Worm (Caenorhabditis elegans) whole organism, L1 larva: ENCODE data around the gene ZK1098.12.

Source experiments
- C34B4.2 ChIP-seq: sonication (generic microtip); optimal IDR thresholded peaks from 2 replicates; lab custom pipeline; 2017; ENCODE audit warnings: mild to moderate bottlenecking, missing genetic modification characterization, missing compliant biosample characterization
- aha-1 ChIP-seq: fragments of 150-350 bp; optimal IDR thresholded peaks from 2 replicates; lab custom pipeline; 2014; ENCODE audit warnings: missing biosample characterization, missing genetic modification characterization
- blmp-1 ChIP-seq: fragments of 150-350 bp; optimal IDR thresholded peaks from 2 replicates; lab custom pipeline; 2014; ENCODE audit warnings: missing biosample characterization, missing genetic modification characterization
- ceh-8 ChIP-seq: fragments of 200-800 bp; sonication (Bioruptor generic); optimal IDR thresholded peaks from 2 replicates; lab custom pipeline; 2018; ENCODE audit warnings: mild to moderate bottlenecking, missing genetic modification characterization, moderate library complexity, missing compliant biosample characterization
- ceh-82 ChIP-seq, 3 experiments: fragments of 150-350 bp in 1 of 3; sonication (generic microtip) in 2 of 3; optimal IDR thresholded peaks; 2 replicates each; lab custom pipeline; 2014 to 2017; ENCODE audit warnings: missing biosample characterization in 3 of 3, missing genetic modification characterization in 3 of 3
- dpl-1 ChIP-seq, 3 experiments: fragments of 150-350 bp in 2 of 3; sonication (generic microtip) in 1 of 3; optimal IDR thresholded peaks; 2 replicates each; lab custom pipeline; 2014 to 2017; ENCODE audit warnings: missing biosample characterization in 3 of 3, missing genetic modification characterization in 3 of 3, missing genetic modification reagents in 3 of 3
- efl-1 ChIP-seq, 4 experiments: fragments of 150-350 bp; optimal IDR thresholded peaks in 3 of 4; peaks in 1 of 4; 1 replicate in 1 of 4; 2 replicates in 3 of 4; lab custom pipeline; 2014; ENCODE audit warnings: missing biosample characterization in 2 of 4, missing genetic modification characterization in 2 of 4, missing genetic modification reagents in 2 of 4
- egl-27 ChIP-seq, 2 experiments: fragments of 150-350 bp in 1 of 2; sonication (generic microtip); optimal IDR thresholded peaks; 3 replicates each; lab custom pipeline; 2017 to 2018; ENCODE audit warnings: missing biosample characterization in 2 of 2, missing genetic modification characterization in 2 of 2, missing genetic modification reagents in 2 of 2
- elt-2 ChIP-seq: sonication (generic microtip); optimal IDR thresholded peaks from 2 replicates; lab custom pipeline; 2016; ENCODE audit warnings: missing genetic modification characterization, mild to moderate bottlenecking, inconsistent platforms, missing compliant biosample characterization, missing genetic modification reagents
- elt-3 ChIP-seq, 6 experiments: fragments of 150-350 bp in 1 of 6; sonication (generic microtip); optimal IDR thresholded peaks; 2 replicates each; lab custom pipeline; 2017 to 2018; ENCODE audit warnings: missing biosample characterization in 6 of 6, missing genetic modification characterization in 6 of 6, inconsistent platforms in 1 of 6
- hlh-4 ChIP-seq: sonication (generic microtip); optimal IDR thresholded peaks from 2 replicates; lab custom pipeline; 2016; ENCODE audit warnings: mild to moderate bottlenecking, missing genetic modification characterization, missing compliant biosample characterization
- hpl-2 ChIP-seq: fragments of 150-350 bp; optimal IDR thresholded peaks from 2 replicates; lab custom pipeline; 2014; ENCODE audit warnings: missing biosample characterization, missing genetic modification reagents, missing genetic modification characterization
- isw-1 ChIP-seq: fragments of 200-800 bp; sonication (Bioruptor generic); IDR thresholded peaks from 2 replicates; pipeline ENCODE4 v1.3.6; 2022; ENCODE audit warnings: missing genetic modification characterization, missing compliant biosample characterization
- jun-1 ChIP-seq: fragments of 150-350 bp; optimal IDR thresholded peaks from 2 replicates; lab custom pipeline; 2014; ENCODE audit warnings: missing biosample characterization, missing genetic modification reagents, missing genetic modification characterization
- lin-13 ChIP-seq: fragments of 150-350 bp; optimal IDR thresholded peaks from 2 replicates; lab custom pipeline; 2014; ENCODE audit warnings: missing biosample characterization, missing genetic modification reagents, missing genetic modification characterization
- lin-14 ChIP-seq: fragments of 200-800 bp; sonication (Bioruptor generic); optimal IDR thresholded peaks from 2 replicates; lab custom pipeline; 2018; ENCODE audit warnings: mild to moderate bottlenecking, missing genetic modification characterization, moderate library complexity, missing compliant biosample characterization
- lin-35 ChIP-seq, 2 experiments: fragments of 150-350 bp; optimal IDR thresholded peaks; 2 replicates each; lab custom pipeline; 2014; ENCODE audit warnings: missing biosample characterization in 2 of 2, missing genetic modification characterization in 2 of 2, missing genetic modification reagents in 2 of 2
- lin-39 ChIP-seq: fragments of 150-350 bp; optimal IDR thresholded peaks from 2 replicates; lab custom pipeline; 2014; ENCODE audit warnings: missing biosample characterization, missing genetic modification reagents, missing genetic modification characterization
- lir-3 ChIP-seq: sonication (generic microtip); optimal IDR thresholded peaks from 2 replicates; lab custom pipeline; 2016; ENCODE audit warnings: mild to moderate bottlenecking, missing genetic modification characterization, moderate library complexity, missing compliant biosample characterization; ENCODE audit not compliant: poor library complexity
- lsy-2 ChIP-seq, 2 experiments: fragments of 150-350 bp; optimal IDR thresholded peaks; 2 replicates each; lab custom pipeline; 2014; ENCODE audit warnings: missing biosample characterization in 2 of 2, missing genetic modification characterization in 2 of 2
- mdl-1 ChIP-seq, 2 experiments: fragments of 150-350 bp; optimal IDR thresholded peaks; 2 replicates each; lab custom pipeline; 2014 to 2017; ENCODE audit warnings: missing biosample characterization in 2 of 2, missing genetic modification characterization in 2 of 2, inconsistent platforms in 1 of 2
- mef-2 ChIP-seq: fragments of 150-350 bp; optimal IDR thresholded peaks from 2 replicates; lab custom pipeline; 2014; ENCODE audit warnings: missing biosample characterization, missing genetic modification characterization
- mep-1 ChIP-seq: fragments of 150-350 bp; optimal IDR thresholded peaks from 2 replicates; lab custom pipeline; 2014; ENCODE audit warnings: missing biosample characterization, missing genetic modification characterization
- nhr-19 ChIP-seq: fragments of 200-800 bp; sonication (Bioruptor generic); conservative IDR thresholded peaks from 2 replicates; pipeline ENCODE4 v1.3.6; 2022; ENCODE audit warnings: missing genetic modification characterization, missing compliant biosample characterization
- nhr-20 ChIP-seq: sonication (generic microtip); optimal IDR thresholded peaks from 2 replicates; lab custom pipeline; 2016; ENCODE audit warnings: mild to moderate bottlenecking, missing genetic modification characterization, missing compliant biosample characterization
- nhr-237 ChIP-seq: fragments of 150-350 bp; optimal IDR thresholded peaks from 2 replicates; lab custom pipeline; 2014; ENCODE audit warnings: missing biosample characterization, missing genetic modification characterization
- nhr-47 ChIP-seq: sonication (generic microtip); optimal IDR thresholded peaks from 2 replicates; lab custom pipeline; 2016; ENCODE audit warnings: mild to moderate bottlenecking, missing genetic modification characterization, moderate library complexity, missing compliant biosample characterization
- nhr-71 ChIP-seq: sonication (generic microtip); optimal IDR thresholded peaks from 2 replicates; lab custom pipeline; 2016; ENCODE audit warnings: mild to moderate bottlenecking, missing genetic modification characterization, moderate library complexity, missing compliant biosample characterization
- nhr-76 ChIP-seq: sonication (generic microtip); optimal IDR thresholded peaks from 2 replicates; lab custom pipeline; 2017; ENCODE audit warnings: missing biosample characterization, missing genetic modification characterization
- nhr-85 ChIP-seq: sonication (generic microtip); peaks from one replicate; lab custom pipeline; 2016; ENCODE audit warnings: missing genetic modification characterization, inconsistent platforms, missing compliant biosample characterization
- nhr-90 ChIP-seq: sonication (generic microtip); optimal IDR thresholded peaks from 2 replicates; lab custom pipeline; 2016; ENCODE audit warnings: mild to moderate bottlenecking, missing genetic modification characterization, missing compliant biosample characterization; ENCODE audit not compliant: poor library complexity
- pag-3 ChIP-seq: sonication (generic microtip); optimal IDR thresholded peaks from 2 replicates; lab custom pipeline; 2017; ENCODE audit warnings: missing genetic modification characterization, mild to moderate bottlenecking, missing compliant biosample characterization, antibody characterized with exemption, borderline replicate concordance; ENCODE audit not compliant: insufficient read depth
- skn-1 ChIP-seq: fragments of 150-350 bp; optimal IDR thresholded peaks from 2 replicates; lab custom pipeline; 2014; ENCODE audit warnings: missing biosample characterization, missing genetic modification characterization
- snu-23 ChIP-seq: sonication (generic microtip); optimal IDR thresholded peaks from 2 replicates; lab custom pipeline; 2016; ENCODE audit warnings: missing genetic modification characterization, missing compliant biosample characterization
- sptf-1 ChIP-seq: fragments of 150-350 bp; optimal IDR thresholded peaks from 2 replicates; lab custom pipeline; 2014; ENCODE audit warnings: missing biosample characterization, missing genetic modification characterization
- tbx-2 ChIP-seq: sonication (generic microtip); optimal IDR thresholded peaks from 2 replicates; lab custom pipeline; 2016; ENCODE audit warnings: missing genetic modification characterization, missing compliant biosample characterization
- tlp-1 ChIP-seq: fragments of 150-350 bp; optimal IDR thresholded peaks from 2 replicates; lab custom pipeline; 2014; ENCODE audit warnings: missing biosample characterization, missing genetic modification characterization
- unc-130 ChIP-seq: fragments of 150-350 bp; optimal IDR thresholded peaks from 2 replicates; lab custom pipeline; 2017; ENCODE audit warnings: missing biosample characterization, missing genetic modification characterization, inconsistent platforms
- unc-30 ChIP-seq: sonication (generic microtip); optimal IDR thresholded peaks from 2 replicates; lab custom pipeline; 2017; ENCODE audit warnings: missing biosample characterization, missing genetic modification characterization
- xbp-1 ChIP-seq: sonication (generic microtip); optimal IDR thresholded peaks from 2 replicates; lab custom pipeline; 2016; ENCODE audit warnings: missing genetic modification characterization, missing compliant biosample characterization
- ztf-11 ChIP-seq, 2 experiments: sonication (generic microtip); optimal IDR thresholded peaks; 2 replicates each; lab custom pipeline; 2016 to 2017; ENCODE audit warnings: missing genetic modification characterization in 2 of 2, missing biosample characterization in 1 of 2, missing compliant biosample characterization in 1 of 2

ZK1098.12 gene

ce11 chrIII:9544820-9545219, at the start of gene ZK1098.12:
ZK1098.12 (plus strand) TSS chrIII:9545120.
- TF ChIP-seq efl-1 (optimal IDR thresholded peaks at IDR 0.05; lab: Kevin White, UChicago) (no peak), efl-1 (GFP tag; optimal IDR thresholded peaks at IDR 0.05 in 1 of 2; lab: Kevin White, UChicago) (peak in 1 of 2 experiments; percentile 76), jun-1 (no peak)

ce11 chrIII:9496083-9496482, 48.8 kb upstream of the ZK1098.12 start:
- no peak for TF ChIP-seq efl-1 (optimal IDR thresholded peaks at IDR 0.05; lab: Kevin White, UChicago)
- TF ChIP-seq efl-1 (GFP tag; optimal IDR thresholded peaks at IDR 0.05 in 1 of 2; lab: Kevin White, UChicago), result peak in 1 of 2 experiments; percentile 90
- no peak for TF ChIP-seq aha-1

DNA sequence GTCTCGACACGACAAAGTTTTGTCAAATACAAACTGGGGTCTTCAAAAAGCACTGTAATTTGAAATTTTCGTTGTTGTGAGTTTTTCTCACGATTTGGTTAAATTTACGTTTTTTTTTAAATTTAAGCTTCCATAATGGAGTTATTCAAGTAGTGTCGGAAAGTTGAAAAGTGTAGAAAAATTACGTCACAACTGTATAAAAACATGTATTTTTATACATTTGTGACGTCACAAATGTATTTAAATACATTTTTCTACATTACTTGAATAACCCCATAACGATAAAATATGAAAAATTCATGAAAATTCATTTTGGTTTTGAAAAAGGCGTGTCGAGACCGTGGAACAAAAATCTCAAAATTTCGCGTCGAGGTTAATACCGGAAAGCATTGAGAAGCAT, 47.5 kb upstream of the ZK1098.12 start:
- TF ChIP-seq blmp-1 (tag; lab: Kevin White, UChicago) (no peak), C34B4.2 (no peak), ceh-8 (GFP tag; lab: Kevin White, UChicago) (no peak), lin-14 (GFP tag; lab: Kevin White, UChicago) (no peak), mef-2 (no peak), pag-3 (tag; lab: Kevin White, UChicago) (no peak), sptf-1 (tag; lab: Kevin White, UChicago) (no peak), dpl-1 (GFP tag; optimal IDR thresholded peaks at IDR 0.05; lab: Kevin White, UChicago) (no peak), egl-27 (tag; optimal IDR thresholded peaks at IDR 0.05; lab: Kevin White, UChicago) (no peak), xbp-1 (tag; lab: Kevin White, UChicago) (no peak), nhr-237 (tag; lab: Kevin White, UChicago) (no peak), unc-30 (tag; lab: Kevin White, UChicago) (no peak), hlh-4 (tag; lab: Kevin White, UChicago) (no peak), unc-130 (tag; lab: Kevin White, UChicago) (no peak), ztf-11 (tag; optimal IDR thresholded peaks at IDR 0.05; lab: Kevin White, UChicago) (no peak)

DNA sequence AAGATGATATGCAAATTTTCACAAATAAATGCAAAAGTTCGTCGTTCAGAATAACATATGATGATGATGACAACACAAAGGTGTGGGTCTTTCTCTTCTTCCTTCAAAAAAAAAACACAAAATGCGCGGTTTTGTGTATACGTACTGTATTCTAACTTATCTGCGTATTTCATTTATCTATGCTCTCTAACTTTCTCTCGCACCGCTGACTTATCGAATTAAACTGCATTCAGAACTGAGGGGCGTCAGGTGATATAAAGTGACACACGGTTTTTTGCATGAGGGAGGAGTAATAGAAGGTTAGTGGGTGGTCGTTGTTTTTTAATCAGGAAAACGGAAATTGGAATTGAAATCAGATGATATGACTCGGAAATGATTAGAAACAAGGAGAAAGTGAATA, 44.7 kb upstream of the ZK1098.12 start, which contains the start of gene sod-4:
Gene sod-4, minus strand, starts transcription at position 109 of the 400 bp plus-strand sequence.
- TF ChIP-seq nhr-19, result peak; percentile 22; the same call in 1 of the 2 replicates
- peak in 2 of 3 experiments; percentile 17 to 36 for TF ChIP-seq dpl-1 (GFP tag; optimal IDR thresholded peaks at IDR 0.05; lab: Kevin White, UChicago)
- peak in 1 of 2 experiments; percentile 47 for TF ChIP-seq mdl-1 (tag; optimal IDR thresholded peaks at IDR 0.05; lab: Kevin White, UChicago)
- TF ChIP-seq nhr-90, result peak; percentile 42
- TF ChIP-seq lin-39 (tag; lab: Kevin White, UChicago), result no peak
- TF ChIP-seq jun-1, result no peak
- TF ChIP-seq lsy-2 (tag; optimal IDR thresholded peaks at IDR 0.05; lab: Kevin White, UChicago), result peak in 1 of 2 experiments; percentile 57
- TF ChIP-seq tlp-1, result no peak
- TF ChIP-seq lin-13, result peak; percentile 13
- no peak for TF ChIP-seq ceh-82 (tag; optimal IDR thresholded peaks at IDR 0.05; lab: Kevin White, UChicago)
- no peak for TF ChIP-seq hpl-2
- TF ChIP-seq lir-3 (tag; lab: Kevin White, UChicago), result peak; percentile 6
- TF ChIP-seq skn-1 (tag; lab: Kevin White, UChicago), result peak; percentile 25
- peak; percentile 64 for TF ChIP-seq nhr-20 (tag; lab: Kevin White, UChicago)
- TF ChIP-seq elt-2 (tag; lab: Kevin White, UChicago), result no peak
- peak in 2 of 6 experiments; percentile 33 to 90 for TF ChIP-seq elt-3 (tag; optimal IDR thresholded peaks at IDR 0.05; lab: Kevin White, UChicago)
- TF ChIP-seq nhr-71 (tag; lab: Kevin White, UChicago), result peak; percentile 64
- peak in 1 of 2 experiments; percentile 6 for TF ChIP-seq efl-1 (optimal IDR thresholded peaks at IDR 0.05; lab: Kevin White, UChicago)
- peak in 1 of 2 experiments; percentile 86 for TF ChIP-seq efl-1 (GFP tag; optimal IDR thresholded peaks at IDR 0.05 in 1 of 2; lab: Kevin White, UChicago)
- TF ChIP-seq lin-14 (GFP tag; lab: Kevin White, UChicago), result peak; percentile 83
- peak; percentile 16 for TF ChIP-seq nhr-47
- peak; percentile 85 for TF ChIP-seq nhr-85
- peak in 1 of 2 experiments; percentile 77 for TF ChIP-seq lin-35 (GFP tag; optimal IDR thresholded peaks at IDR 0.05; lab: Kevin White, UChicago)
- peak; percentile 25 for TF ChIP-seq tbx-2 (tag; lab: Kevin White, UChicago)
- peak; percentile 84 for TF ChIP-seq blmp-1 (tag; lab: Kevin White, UChicago)
- no peak for TF ChIP-seq nhr-76 (tag; lab: Kevin White, UChicago)
- TF ChIP-seq mep-1 (tag; lab: Kevin White, UChicago), result peak; percentile 63
- TF ChIP-seq pag-3 (tag; lab: Kevin White, UChicago), result peak; percentile 2
- TF ChIP-seq isw-1 (GFP tag; lab: Robert Waterston, UW), result no peak
- TF ChIP-seq snu-23 (GFP tag; lab: Kevin White, UChicago), result peak; percentile 71
